Fruit fly (Drosophila melanogaster) whole organism, embryonic: ENCODE data around the gene CG3546.

Experiments
- C15 ChIP-seq: fragments of 200-800 bp; sonication (Bioruptor generic); IDR thresholded peaks from 3 replicates; pipeline ENCODE4 v1.3.6; 2022; ENCODE audit warnings: missing biosample characterization, missing genetic modification characterization
- CG10543 ChIP-seq: fragments of 200-800 bp; sonication (Bioruptor generic); optimal IDR thresholded peaks from 3 replicates; lab custom pipeline; 2017; ENCODE audit warnings: missing biosample characterization, mild to moderate bottlenecking, missing genetic modification characterization, moderate library complexity
- CG11560 ChIP-seq: fragments of 200-800 bp; sonication (Bioruptor generic); IDR thresholded peaks from 3 replicates; pipeline ENCODE4 v1.3.6; 2022; ENCODE audit warnings: missing biosample characterization, missing genetic modification characterization
- CG13424 ChIP-seq: fragments of 200-800 bp; sonication (Bioruptor generic); optimal IDR thresholded peaks from 2 replicates; lab custom pipeline; 2019; ENCODE audit warnings: missing biosample characterization, mild to moderate bottlenecking, missing genetic modification characterization, moderate library complexity
- CG14014 ChIP-seq: fragments of 200-800 bp; sonication (Bioruptor generic); IDR thresholded peaks from 2 replicates; pipeline ENCODE4 v1.3.6; 2022; ENCODE audit warnings: missing biosample characterization, missing genetic modification characterization
- CG14860 ChIP-seq: fragments of 200-800 bp; sonication (Bioruptor generic); IDR thresholded peaks from 3 replicates; pipeline ENCODE4 v1.3.6; 2022; ENCODE audit warnings: missing biosample characterization, missing genetic modification characterization; ENCODE audit not compliant: partially characterized antibody
- CG17385 ChIP-seq: fragments of 200-800 bp; sonication (Bioruptor generic); optimal IDR thresholded peaks from 3 replicates; lab custom pipeline; 2018; ENCODE audit warnings: missing biosample characterization, mild to moderate bottlenecking, missing genetic modification characterization
- CG17912 ChIP-seq: fragments of 200-800 bp; sonication (Bioruptor generic); optimal IDR thresholded peaks from 2 replicates; lab custom pipeline; 2018; ENCODE audit warnings: missing biosample characterization, mild to moderate bottlenecking, missing genetic modification characterization
- CG1832 ChIP-seq: fragments of 200-800 bp; sonication (Bioruptor generic); optimal IDR thresholded peaks from 2 replicates; lab custom pipeline; 2017; ENCODE audit warnings: missing biosample characterization, mild to moderate bottlenecking, missing genetic modification characterization, inconsistent platforms
- CG2116 ChIP-seq: fragments of 200-800 bp; sonication (Bioruptor generic); optimal IDR thresholded peaks from 3 replicates; lab custom pipeline; 2018; ENCODE audit warnings: missing biosample characterization, mild to moderate bottlenecking, missing genetic modification characterization
- CG2199 ChIP-seq: fragments of 200-800 bp; sonication (Bioruptor generic); IDR thresholded peaks from 3 replicates; pipeline ENCODE4 v1.3.6; 2022; ENCODE audit warnings: missing biosample characterization, missing genetic modification characterization
- CG3163 ChIP-seq: fragments of 200-800 bp; sonication (Bioruptor generic); optimal IDR thresholded peaks from 3 replicates; lab custom pipeline; 2016; ENCODE audit warnings: missing biosample characterization, missing genetic modification characterization
- CG3281 ChIP-seq: fragments of 200-800 bp; sonication (Bioruptor generic); optimal IDR thresholded peaks from 3 replicates; lab custom pipeline; 2017; ENCODE audit warnings: missing biosample characterization, mild to moderate bottlenecking, missing genetic modification characterization
- CG34422 ChIP-seq: fragments of 200-800 bp; sonication (Bioruptor generic); IDR thresholded peaks from 3 replicates; pipeline ENCODE4 v1.3.6; 2022; ENCODE audit warnings: missing biosample characterization, missing genetic modification characterization
- CG6683 ChIP-seq: fragments of 200-800 bp; sonication (Bioruptor generic); optimal IDR thresholded peaks from 2 replicates; lab custom pipeline; 2017; ENCODE audit warnings: missing biosample characterization, mild to moderate bottlenecking, missing genetic modification characterization, missing genetic modification reagents
- CG6791 ChIP-seq: fragments of 200-800 bp; sonication (Bioruptor generic); IDR thresholded peaks from 3 replicates; pipeline ENCODE4 v1.3.6; 2022; ENCODE audit warnings: missing biosample characterization, missing genetic modification characterization; ENCODE audit not compliant: partially characterized antibody
- CG8281 ChIP-seq: fragments of 200-800 bp; sonication (Bioruptor generic); optimal IDR thresholded peaks from 2 replicates; lab custom pipeline; 2018; ENCODE audit warnings: missing biosample characterization, mild to moderate bottlenecking, missing genetic modification characterization, moderate library complexity
- CG8765 ChIP-seq: fragments of 200-800 bp; sonication (Bioruptor generic); IDR thresholded peaks from 2 replicates; pipeline ENCODE4 v1.3.6; 2022; ENCODE audit warnings: missing biosample characterization, missing genetic modification characterization
- CG9876 ChIP-seq: fragments of 200-800 bp; sonication (Bioruptor generic); optimal IDR thresholded peaks from 2 replicates; lab custom pipeline; 2016; ENCODE audit warnings: missing biosample characterization, missing genetic modification characterization
- Dll ChIP-seq: fragments of 200-800 bp; sonication (Bioruptor generic); IDR thresholded peaks from 4 replicates; pipeline ENCODE4 v1.3.6; 2022; ENCODE audit warnings: missing biosample characterization, missing genetic modification characterization; ENCODE audit not compliant: partially characterized antibody
- Doc3 ChIP-seq: fragments of 200-800 bp; sonication (Bioruptor generic); IDR thresholded peaks from 3 replicates; pipeline ENCODE4 v1.3.6; 2022; ENCODE audit warnings: missing biosample characterization, missing genetic modification characterization; ENCODE audit not compliant: partially characterized antibody
- Fer3 ChIP-seq: fragments of 200-800 bp; sonication (Bioruptor generic); optimal IDR thresholded peaks from 2 replicates; lab custom pipeline; 2018; ENCODE audit warnings: missing biosample characterization, mild to moderate bottlenecking, missing genetic modification characterization, moderate library complexity
- HLHmδ ChIP-seq: fragments of 200-800 bp; sonication (Bioruptor generic); optimal IDR thresholded peaks from 2 replicates; lab custom pipeline; 2018; ENCODE audit warnings: missing biosample characterization, mild to moderate bottlenecking, missing genetic modification characterization, moderate library complexity
- HmgD ChIP-seq: fragments of 200-800 bp; sonication (Bioruptor generic); optimal IDR thresholded peaks from 3 replicates; lab custom pipeline; 2016; ENCODE audit warnings: missing biosample characterization, missing genetic modification characterization
- Jarid2 ChIP-seq: fragments of 200-800 bp; sonication (Bioruptor generic); optimal IDR thresholded peaks from 3 replicates; lab custom pipeline; 2017; ENCODE audit warnings: mild to moderate bottlenecking, missing biosample characterization, missing genetic modification reagents, missing genetic modification characterization
- Med ChIP-seq: fragments of 200-800 bp; sonication (Bioruptor generic); peaks from one replicate; lab custom pipeline; 2016; ENCODE audit warnings: missing biosample characterization, missing genetic modification characterization, mild to moderate bottlenecking, inconsistent platforms, moderate library complexity
- Opbp ChIP-seq: fragments of 200-800 bp; sonication (Bioruptor generic); IDR thresholded peaks from 3 replicates; pipeline ENCODE4 v1.3.6; 2022; ENCODE audit warnings: missing biosample characterization, missing genetic modification characterization; ENCODE audit not compliant: partially characterized antibody
- Poxn ChIP-seq: fragments of 200-800 bp; sonication (Bioruptor generic); IDR thresholded peaks from 2 replicates; pipeline ENCODE4 v1.3.6; 2022; ENCODE audit warnings: missing biosample characterization, missing genetic modification characterization
- Sin3A ChIP-seq: fragments of >200 bp; optimal IDR thresholded peaks from 2 replicates; lab custom pipeline; 2018
- Taf1 ChIP-seq: fragments of 200-800 bp; sonication (Bioruptor generic); IDR thresholded peaks from 2 replicates; pipeline ENCODE4 v1.3.6; 2022; ENCODE audit warnings: missing biosample characterization, missing genetic modification characterization
- abd-A ChIP-seq: fragments of 200-800 bp; sonication (Bioruptor generic); optimal IDR thresholded peaks from 3 replicates; lab custom pipeline; 2019; ENCODE audit warnings: missing biosample characterization, mild to moderate bottlenecking, missing genetic modification characterization, moderate library complexity
- amos ChIP-seq: fragments of 200-800 bp; sonication (Bioruptor generic); IDR thresholded peaks from 2 replicates; pipeline ENCODE4 v1.3.6; 2022; ENCODE audit warnings: missing biosample characterization, missing genetic modification characterization; ENCODE audit not compliant: partially characterized antibody
- ash1 ChIP-seq: fragments of 200-800 bp; sonication (Bioruptor generic); optimal IDR thresholded peaks from 2 replicates; lab custom pipeline; 2018; ENCODE audit warnings: missing biosample characterization, mild to moderate bottlenecking, missing genetic modification characterization
- cato ChIP-seq: fragments of 200-800 bp; sonication (Bioruptor generic); optimal IDR thresholded peaks from 2 replicates; lab custom pipeline; 2016; ENCODE audit warnings: missing biosample characterization, missing genetic modification characterization, borderline replicate concordance
- dimm ChIP-seq: fragments of 200-800 bp; sonication (Bioruptor generic); IDR thresholded peaks from 2 replicates; pipeline ENCODE4 v1.3.6; 2022; ENCODE audit warnings: missing biosample characterization, missing genetic modification characterization
- dysf ChIP-seq: fragments of 200-800 bp; sonication (Bioruptor generic); IDR thresholded peaks from 3 replicates; pipeline ENCODE4 v1.3.6; 2022; ENCODE audit warnings: missing biosample characterization, missing genetic modification characterization
- eve ChIP-seq, 2 experiments: fragments of >200 bp; optimal IDR thresholded peaks; 2 replicates each; lab custom pipeline; 2017; ENCODE audit warnings: missing biosample characterization in 2 of 2, missing genetic modification characterization in 2 of 2
- ftz-f1 ChIP-seq: fragments of 200-800 bp; sonication (Bioruptor generic); optimal IDR thresholded peaks from 2 replicates; lab custom pipeline; 2016; ENCODE audit warnings: missing biosample characterization, missing genetic modification characterization
- grau ChIP-seq: fragments of 200-800 bp; optimal IDR thresholded peaks from 3 replicates; lab custom pipeline; 2019; ENCODE audit warnings: missing biosample characterization, mild to moderate bottlenecking, missing genetic modification characterization, moderate library complexity
- ham ChIP-seq: fragments of 200-800 bp; sonication (Bioruptor generic); IDR thresholded peaks from 2 replicates; pipeline ENCODE4 v1.3.6; 2022; ENCODE audit warnings: missing biosample characterization, missing genetic modification characterization
- hbn ChIP-seq: fragments of 200-800 bp; sonication (Bioruptor generic); IDR thresholded peaks from 2 replicates; pipeline ENCODE4 v1.3.6; 2022; ENCODE audit warnings: missing biosample characterization, missing genetic modification characterization; ENCODE audit not compliant: partially characterized antibody
- inv ChIP-seq: fragments of 200-800 bp; sonication (Bioruptor generic); IDR thresholded peaks from 2 replicates; pipeline ENCODE4 v1.3.6; 2022; ENCODE audit warnings: missing biosample characterization, missing genetic modification characterization; ENCODE audit not compliant: partially characterized antibody
- kni ChIP-seq: fragments of 200-800 bp; sonication (Bioruptor generic); optimal IDR thresholded peaks from 3 replicates; lab custom pipeline; 2017; ENCODE audit warnings: mild to moderate bottlenecking, missing biosample characterization, missing genetic modification reagents, missing genetic modification characterization
- nerfin-2 ChIP-seq: fragments of 200-800 bp; sonication (Bioruptor generic); IDR thresholded peaks from 2 replicates; pipeline ENCODE4 v1.3.6; 2022; ENCODE audit warnings: missing biosample characterization, missing genetic modification characterization; ENCODE audit not compliant: partially characterized antibody
- peb ChIP-seq: fragments of 200-800 bp; sonication (Bioruptor generic); IDR thresholded peaks from 2 replicates; pipeline ENCODE4 v1.3.6; 2022; ENCODE audit warnings: missing biosample characterization, missing genetic modification characterization
- pfk ChIP-seq: fragments of 200-800 bp; sonication (Bioruptor generic); optimal IDR thresholded peaks from 2 replicates; lab custom pipeline; 2018; ENCODE audit warnings: missing biosample characterization, mild to moderate bottlenecking, missing genetic modification characterization, moderate library complexity
- pita ChIP-seq: fragments of 200-800 bp; sonication (Bioruptor generic); optimal IDR thresholded peaks from 2 replicates; lab custom pipeline; 2017; ENCODE audit warnings: missing biosample characterization, mild to moderate bottlenecking, missing genetic modification characterization
- rib ChIP-seq: fragments of 200-800 bp; sonication (Bioruptor generic); IDR thresholded peaks from 2 replicates; pipeline ENCODE4 v1.3.6; 2022; ENCODE audit warnings: missing biosample characterization, missing genetic modification characterization
- row ChIP-seq: fragments of 200-800 bp; sonication (Bioruptor generic); IDR thresholded peaks from 3 replicates; pipeline ENCODE4 v1.3.6; 2022; ENCODE audit warnings: missing biosample characterization, missing genetic modification characterization
- z ChIP-seq: fragments of 200-800 bp; sonication (Bioruptor generic); IDR thresholded peaks from 3 replicates; pipeline ENCODE4 v1.3.6; 2022; ENCODE audit warnings: missing biosample characterization, missing genetic modification characterization

The CG3546 gene

DNA sequence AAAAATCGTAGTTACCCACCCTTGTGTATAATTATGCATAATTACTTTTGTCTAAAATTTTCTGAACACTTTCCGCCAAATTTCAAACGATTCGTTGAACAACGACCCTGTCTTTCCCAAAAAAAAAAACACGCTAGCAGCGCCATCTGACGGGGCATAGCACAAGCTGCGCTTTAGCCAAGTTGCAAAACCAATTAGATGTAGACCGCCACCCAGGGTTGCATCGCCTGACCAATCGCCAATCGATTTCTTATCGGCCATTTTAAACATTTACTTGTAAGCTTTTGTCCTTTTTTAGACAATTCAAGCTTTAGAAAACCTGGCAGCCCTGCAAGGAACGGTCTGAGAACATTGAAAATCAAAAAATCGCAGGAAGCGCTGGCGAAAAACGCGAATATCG lies 28.0 kb upstream of the CG3546 start, which contains the start of gene CG3556 (continued):
- TF ChIP-seq cato (GFP tag; lab: Kevin White, UChicago), result peak; percentile 18
- no peak for TF ChIP-seq HLHmδ (GFP tag; lab: Kevin White, UChicago)
- peak; percentile 50 for TF ChIP-seq Sin3A
- no peak for TF ChIP-seq ash1
- no peak for TF ChIP-seq C15 (GFP tag; lab: Robert Waterston, UW)
- peak; percentile 54; the same call in 2 of the 3 replicates for TF ChIP-seq CG14860
- TF ChIP-seq abd-A (tag; lab: Kevin White, UChicago), result no peak
- no peak for TF ChIP-seq CG17912
- peak; percentile 80 for TF ChIP-seq CG6791 (GFP tag; lab: Robert Waterston, UW)
- TF ChIP-seq ftz-f1 (GFP tag; lab: Kevin White, UChicago), result no peak
- TF ChIP-seq CG3281, result peak; percentile 98
- peak; percentile 30; the same call in 1 of the 3 replicates for TF ChIP-seq CG34422
- TF ChIP-seq Doc3 (GFP tag; lab: Robert Waterston, UW), result no peak
- peak; percentile 47 for TF ChIP-seq CG13424 (tag; lab: Kevin White, UChicago)
- TF ChIP-seq pfk, result peak; percentile 1
- peak; percentile 72 for TF ChIP-seq Opbp
- TF ChIP-seq Dll (GFP tag; lab: Robert Waterston, UW), result peak; percentile 58; the same call in 2 of the 4 replicates
- no peak for TF ChIP-seq CG10543 (GFP tag; lab: Kevin White, UChicago)
- peak; percentile 37; the same call in 2 of the 3 replicates for TF ChIP-seq row
- TF ChIP-seq Jarid2 (GFP tag; lab: Kevin White, UChicago), result no peak
- peak; percentile 35 for TF ChIP-seq CG6683 (GFP tag; lab: Kevin White, UChicago)
- TF ChIP-seq HmgD, result peak; percentile 53
- TF ChIP-seq eve (GFP tag; optimal IDR thresholded peaks at IDR 0.05; lab: Kevin White, UChicago), result no peak
- TF ChIP-seq grau (tag; lab: Kevin White, UChicago), result no peak
- no peak for TF ChIP-seq Taf1 (GFP tag; lab: Robert Waterston, UW)
- TF ChIP-seq CG14014 (GFP tag; lab: Robert Waterston, UW), result peak; percentile 54; the same call in 1 of the 2 replicates
- TF ChIP-seq hbn (GFP tag; lab: Robert Waterston, UW), result peak; percentile 64
- peak; percentile 46 for TF ChIP-seq CG9876
- peak; percentile 38; the same call in 1 of the 2 replicates for TF ChIP-seq inv (GFP tag; lab: Robert Waterston, UW)
- no peak for TF ChIP-seq CG8765 (GFP tag; lab: Robert Waterston, UW)
- no peak for TF ChIP-seq rib (GFP tag; lab: Robert Waterston, UW)
- no peak for TF ChIP-seq CG2199
- peak; percentile 55; the same call in 1 of the 2 replicates for TF ChIP-seq amos (GFP tag; lab: Robert Waterston, UW)
- peak; percentile 99 for TF ChIP-seq CG2116 (GFP tag; lab: Kevin White, UChicago)
- TF ChIP-seq pita (GFP tag; lab: Kevin White, UChicago), result peak; percentile 75
- TF ChIP-seq CG3163 (GFP tag; lab: Kevin White, UChicago), result peak; percentile 37
- TF ChIP-seq peb (GFP tag; lab: Robert Waterston, UW), result 0 out of 2 replicates have a peak, but pooled peaks have one; percentile 22
- no peak for TF ChIP-seq z (GFP tag; lab: Robert Waterston, UW)
- TF ChIP-seq CG8281, result no peak
- TF ChIP-seq CG11560, result peak; percentile 78; the same call in 2 of the 3 replicates
- no peak for TF ChIP-seq CG1832
- TF ChIP-seq CG17385, result no peak
- no peak for TF ChIP-seq Fer3
- TF ChIP-seq kni, result no peak
- TF ChIP-seq dysf (GFP tag; lab: Robert Waterston, UW), result peak; percentile 55; the same call in 2 of the 3 replicates
- TF ChIP-seq ham (GFP tag; lab: Robert Waterston, UW), result no peak
- TF ChIP-seq dimm (GFP tag; lab: Robert Waterston, UW), result no peak
- TF ChIP-seq Poxn, result no peak
- TF ChIP-seq nerfin-2 (GFP tag; lab: Robert Waterston, UW), result peak; percentile 76
- TF ChIP-seq Med (GFP tag; lab: Kevin White, UChicago), result no peak
